Worm (Caenorhabditis elegans): ENCODE data around the gene T10H9.8.

T10H9.8 gene

ce11 chrV:6683282-6683681 is 31.1 kb downstream of the T10H9.8 start:
- TF ChIP-seq sea-1 (GFP tag; conservative IDR thresholded peaks at IDR 0.05) (no peak), tbx-11 (GFP tag; IDR thresholded peaks at IDR 0.05) (no peak), tbx-37 (GFP tag; conservative IDR thresholded peaks at IDR 0.05) (no peak), aly-1 (tag; optimal IDR thresholded peaks at IDR 0.05) (no peak), F13C5.2 (tag; optimal IDR thresholded peaks at IDR 0.05) (no peak), tra-4 (tag; optimal IDR thresholded peaks at IDR 0.05) (no peak), ama-1 (optimal IDR thresholded peaks at IDR 0.05) (no peak), hmbx-1 (tag; optimal IDR thresholded peaks at IDR 0.05) (no peak)

- TF ChIP-seq tbx-37 (GFP tag; conservative IDR thresholded peaks at IDR 0.05) (no peak), ama-1 (optimal IDR thresholded peaks at IDR 0.05) (no peak), hnd-1 (tag; optimal IDR thresholded peaks at IDR 0.05) (no peak), aly-1 (tag; optimal IDR thresholded peaks at IDR 0.05) (no peak), scrt-1 (GFP tag; IDR thresholded peaks at IDR 0.05) (no peak), pes-1 (GFP tag; IDR thresholded peaks at IDR 0.05) (no peak), F13C5.2 (tag; optimal IDR thresholded peaks at IDR 0.05) (no peak), tbx-11 (GFP tag; IDR thresholded peaks at IDR 0.05) (no peak), ceh-36 (tag; optimal IDR thresholded peaks at IDR 0.05) (no peak), sea-1 (GFP tag; conservative IDR thresholded peaks at IDR 0.05) (no peak), hmg-4 (GFP tag; optimal IDR thresholded peaks at IDR 0.05) (no peak), B0310.2 (tag; optimal IDR thresholded peaks at IDR 0.05) (no peak), ets-7 (tag; optimal IDR thresholded peaks at IDR 0.05) (no peak), tra-4 (tag; optimal IDR thresholded peaks at IDR 0.05) (no peak), ceh-13 (GFP tag; optimal IDR thresholded peaks at IDR 0.05) (no peak)
These were observed 31.6 kb downstream of the T10H9.8 start for ce11 chrV:6683740-6684139.

- TF ChIP-seq hmbx-1 (tag; optimal IDR thresholded peaks at IDR 0.05): no peak
- TF ChIP-seq ceh-36 (tag; optimal IDR thresholded peaks at IDR 0.05): peak; percentile 13
These were observed 32.4 kb downstream of the T10H9.8 start for ce11 chrV:6684541-6684940.

- TF ChIP-seq hmg-4 (GFP tag; optimal IDR thresholded peaks at IDR 0.05) (peak; percentile 18), tra-4 (tag; optimal IDR thresholded peaks at IDR 0.05) (no peak), F13C5.2 (tag; optimal IDR thresholded peaks at IDR 0.05) (no peak)
These were observed 33.3 kb downstream of the T10H9.8 start for ce11 chrV:6685499-6685898.

- TF ChIP-seq aly-1 (tag; optimal IDR thresholded peaks at IDR 0.05): no peak
- TF ChIP-seq scrt-1 (GFP tag; IDR thresholded peaks at IDR 0.05): no peak
- no peak for TF ChIP-seq tbx-11 (GFP tag; IDR thresholded peaks at IDR 0.05)
- no peak for TF ChIP-seq hmbx-1 (tag; optimal IDR thresholded peaks at IDR 0.05)
These were observed 33.8 kb downstream of the T10H9.8 start for ce11 chrV:6685963-6686362.

ce11 chrV:6688392-6688791 is 36.2 kb downstream of the T10H9.8 start, which contains the start of gene K11G9.5:
TSS of gene K11G9.5 (minus strand) at chrV:6688492.
- TF ChIP-seq ceh-13 (GFP tag; optimal IDR thresholded peaks at IDR 0.05) (no peak), hmbx-1 (tag; optimal IDR thresholded peaks at IDR 0.05) (no peak), hnd-1 (tag; optimal IDR thresholded peaks at IDR 0.05) (no peak), ceh-36 (tag; optimal IDR thresholded peaks at IDR 0.05) (no peak), tbx-11 (GFP tag; IDR thresholded peaks at IDR 0.05) (no peak), aly-1 (tag; optimal IDR thresholded peaks at IDR 0.05) (no peak), sea-1 (GFP tag; conservative IDR thresholded peaks at IDR 0.05) (no peak), scrt-1 (GFP tag; IDR thresholded peaks at IDR 0.05) (no peak), tbx-37 (GFP tag; conservative IDR thresholded peaks at IDR 0.05) (no peak), flt-1 (GFP tag; IDR thresholded peaks at IDR 0.05) (no peak), tra-4 (tag; optimal IDR thresholded peaks at IDR 0.05) (no peak), ets-7 (tag; optimal IDR thresholded peaks at IDR 0.05) (no peak)

- TF ChIP-seq ama-1 (optimal IDR thresholded peaks at IDR 0.05) (no peak), tbx-11 (GFP tag; IDR thresholded peaks at IDR 0.05) (no peak), F13C5.2 (tag; optimal IDR thresholded peaks at IDR 0.05) (no peak), pes-1 (GFP tag; IDR thresholded peaks at IDR 0.05) (no peak), ceh-13 (GFP tag; optimal IDR thresholded peaks at IDR 0.05) (no peak), flt-1 (GFP tag; IDR thresholded peaks at IDR 0.05) (no peak), sea-1 (GFP tag; conservative IDR thresholded peaks at IDR 0.05) (no peak), tra-4 (tag; optimal IDR thresholded peaks at IDR 0.05) (no peak), ceh-36 (tag; optimal IDR thresholded peaks at IDR 0.05) (no peak), scrt-1 (GFP tag; IDR thresholded peaks at IDR 0.05) (no peak), aly-1 (tag; optimal IDR thresholded peaks at IDR 0.05) (no peak), hnd-1 (tag; optimal IDR thresholded peaks at IDR 0.05) (no peak), tbx-37 (GFP tag; conservative IDR thresholded peaks at IDR 0.05) (no peak), hmbx-1 (tag; optimal IDR thresholded peaks at IDR 0.05) (no peak), B0310.2 (tag; optimal IDR thresholded peaks at IDR 0.05) (no peak), ets-7 (tag; optimal IDR thresholded peaks at IDR 0.05) (no peak), hmg-4 (GFP tag; optimal IDR thresholded peaks at IDR 0.05) (no peak)
These were observed 37.9 kb downstream of the T10H9.8 start for ce11 chrV:6690075-6690474.

ce11 chrV:6691813-6692351 is 39.7 kb downstream of the T10H9.8 start, which contains the start of gene mtl-1:
TSS of gene mtl-1 (minus strand) at chrV:6691863.
- TF ChIP-seq hmbx-1 (tag; optimal IDR thresholded peaks at IDR 0.05): no peak
- TF ChIP-seq ama-1 (optimal IDR thresholded peaks at IDR 0.05): no peak

- TF ChIP-seq pes-1 (GFP tag; IDR thresholded peaks at IDR 0.05): no peak
- TF ChIP-seq ama-1 (optimal IDR thresholded peaks at IDR 0.05): no peak
- TF ChIP-seq ets-7 (tag; optimal IDR thresholded peaks at IDR 0.05): no peak
- TF ChIP-seq tra-4 (tag; optimal IDR thresholded peaks at IDR 0.05): no peak
- TF ChIP-seq hmg-4 (GFP tag; optimal IDR thresholded peaks at IDR 0.05): no peak
- no peak for TF ChIP-seq F13C5.2 (tag; optimal IDR thresholded peaks at IDR 0.05)
- TF ChIP-seq hnd-1 (tag; optimal IDR thresholded peaks at IDR 0.05): no peak
- TF ChIP-seq tbx-37 (GFP tag; conservative IDR thresholded peaks at IDR 0.05): no peak
- no peak for TF ChIP-seq ceh-13 (GFP tag; optimal IDR thresholded peaks at IDR 0.05)
- no peak for TF ChIP-seq ceh-36 (tag; optimal IDR thresholded peaks at IDR 0.05)
- TF ChIP-seq tbx-11 (GFP tag; IDR thresholded peaks at IDR 0.05): no peak
- TF ChIP-seq flt-1 (GFP tag; IDR thresholded peaks at IDR 0.05): no peak
- no peak for TF ChIP-seq B0310.2 (tag; optimal IDR thresholded peaks at IDR 0.05)
- no peak for TF ChIP-seq sea-1 (GFP tag; conservative IDR thresholded peaks at IDR 0.05)
These were observed 42.5 kb downstream of the T10H9.8 start, which contains the start of gene W02F12.8 for ce11 chrV:6694668-6695067. TSS of gene W02F12.8 (minus strand) at chrV:6694768.
